Worm (Caenorhabditis elegans): ENCODE measurements around the gene figl-1.

Gene figl-1

DNA sequence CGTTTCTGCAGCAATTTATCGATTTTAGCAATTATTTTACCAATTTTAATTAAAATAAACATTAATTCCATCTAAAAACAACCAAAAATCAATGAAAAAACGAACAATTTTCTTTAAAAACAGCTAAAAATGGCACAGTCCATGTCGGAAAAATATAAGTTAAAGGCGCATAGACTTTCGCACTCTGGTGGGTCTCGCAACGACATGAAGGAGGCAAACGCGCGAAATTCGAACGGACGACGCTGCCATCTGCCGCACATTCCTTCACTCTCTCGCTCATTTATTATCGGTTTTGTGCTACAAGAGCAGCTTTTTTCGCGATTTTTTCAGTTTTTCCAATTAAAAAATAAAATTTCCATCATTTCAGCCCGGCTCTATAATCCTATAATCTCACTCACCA lies 1.0 kb upstream of the figl-1 start, which contains the start of gene mcm-7:
Gene mcm-7, plus strand, starts transcription at position 368 of the 400 bp plus-strand sequence.
- TF ChIP-seq dmd-6 (GFP tag; IDR thresholded peaks at IDR 0.05) (peak; percentile 25), daf-8 (GFP tag; IDR thresholded peaks at IDR 0.05) (no peak), hif-1 (tag; optimal IDR thresholded peaks at IDR 0.05) (peak in 1 of 2 experiments; percentile 30), unc-62 (GFP tag; optimal IDR thresholded peaks at IDR 0.05 in 1 of 2) (no peak), unc-62 (tag; optimal IDR thresholded peaks at IDR 0.05) (no peak), cey-2 (tag; optimal IDR thresholded peaks at IDR 0.05; ENCODE audit: borderline replicate concordance, insufficient read depth) (no peak), ZK546.5 (tag; optimal IDR thresholded peaks at IDR 0.05) (no peak), ZK337.2 (GFP tag; IDR thresholded peaks at IDR 0.05) (no peak), duxl-1 (tag; optimal IDR thresholded peaks at IDR 0.05; ENCODE audit: poor library complexity) (no peak), zag-1 (tag; optimal IDR thresholded peaks at IDR 0.05) (no peak), tag-97 (GFP tag; IDR thresholded peaks at IDR 0.05) (no peak), F10B5.3 (tag; optimal IDR thresholded peaks at IDR 0.05) (no peak), nhr-41 (GFP tag; IDR thresholded peaks at IDR 0.05) (no peak), F37D6.2 (tag; optimal IDR thresholded peaks at IDR 0.05) (no peak), ces-1 (GFP tag; optimal IDR thresholded peaks at IDR 0.05) (no peak), rbr-2 (tag; optimal IDR thresholded peaks at IDR 0.05) (no peak), mxl-2 (GFP tag; conservative IDR thresholded peaks at IDR 0.05) (no peak), lsy-2 (tag; optimal IDR thresholded peaks at IDR 0.05) (peak in 1 of 2 experiments; percentile 78), lin-1 (GFP tag; IDR thresholded peaks at IDR 0.05) (no peak), ceh-44 (GFP tag; IDR thresholded peaks at IDR 0.05) (no peak), T26A8.4 (GFP tag; IDR thresholded peaks at IDR 0.05) (no peak), mdl-1 (tag; optimal IDR thresholded peaks at IDR 0.05) (no peak), snpc-4 (tag; optimal IDR thresholded peaks at IDR 0.05) (no peak), Y75B8A.6 (GFP tag; IDR thresholded peaks at IDR 0.05) (no peak), D1046.2 (GFP tag; IDR thresholded peaks at IDR 0.05) (no peak), attf-4 (tag; optimal IDR thresholded peaks at IDR 0.05) (no peak), set-16 (GFP tag; IDR thresholded peaks at IDR 0.05) (no peak), hmg-1.1 (GFP tag; IDR thresholded peaks at IDR 0.05) (peak; percentile 39; the same call in 1 of the 2 replicates), F26F4.8 (GFP tag; conservative IDR thresholded peaks at IDR 0.05) (no peak), hlh-11 (tag; optimal IDR thresholded peaks at IDR 0.05) (peak; percentile 42), ama-1 (optimal IDR thresholded peaks at IDR 0.05) (peak; percentile 31), dpl-1 (GFP tag; optimal IDR thresholded peaks at IDR 0.05) (peak; percentile 93), dmd-8 (GFP tag; IDR thresholded peaks at IDR 0.05) (no peak), zip-2 (tag; optimal IDR thresholded peaks at IDR 0.05) (peak; percentile 8), tra-1 (GFP tag; IDR thresholded peaks at IDR 0.05) (no peak), nhr-76 (tag; optimal IDR thresholded peaks at IDR 0.05) (no peak), nhr-77 (tag; optimal IDR thresholded peaks at IDR 0.05) (no peak), lin-29 (GFP tag; IDR thresholded peaks at IDR 0.05) (no peak), fkh-10 (GFP tag; optimal IDR thresholded peaks at IDR 0.05) (no peak), daf-19 (GFP tag; conservative IDR thresholded peaks at IDR 0.05) (no peak), lin-13 (GFP tag; optimal IDR thresholded peaks at IDR 0.05) (peak; percentile 33), aha-1 (tag) (peak; percentile 68), F44E2.7 (GFP tag; IDR thresholded peaks at IDR 0.05) (no peak), sdz-12 (GFP tag; optimal IDR thresholded peaks at IDR 0.05) (no peak), nhr-28 (tag; optimal IDR thresholded peaks at IDR 0.05) (peak; percentile 23), dve-1 (tag; optimal IDR thresholded peaks at IDR 0.05; ENCODE audit: insufficient read depth) (no peak), egl-27 (tag; optimal IDR thresholded peaks at IDR 0.05) (no peak), lin-38 (GFP tag; IDR thresholded peaks at IDR 0.05) (peak; percentile 68), lin-39 (tag; optimal IDR thresholded peaks at IDR 0.05) (no peak), pha-4 (GFP tag; IDR thresholded peaks at IDR 0.05) (no peak), pha-4 (tag; optimal IDR thresholded peaks at IDR 0.05) (no peak), nhr-111 (GFP tag; optimal IDR thresholded peaks at IDR 0.05) (no peak), mxl-3 (GFP tag; optimal IDR thresholded peaks at IDR 0.05) (no peak)
